Worm (Caenorhabditis elegans) whole organism, L3 larva: ENCODE results near the gene F02E11.2.

Source experiments
- R02D3.7 ChIP-seq: fragments of 150-350 bp; optimal IDR thresholded peaks from 2 replicates; lab custom pipeline; 2014; ENCODE audit warnings: missing biosample characterization, missing genetic modification characterization
- ZK546.5 ChIP-seq: sonication (generic microtip); optimal IDR thresholded peaks from 2 replicates; lab custom pipeline; 2017; ENCODE audit warnings: missing biosample characterization, missing genetic modification characterization
- aly-2 ChIP-seq: fragments of 150-350 bp; optimal IDR thresholded peaks from 2 replicates; lab custom pipeline; 2014; ENCODE audit warnings: missing biosample characterization, missing genetic modification characterization
- ama-1 ChIP-seq: fragments of 150-350 bp; optimal IDR thresholded peaks from 2 replicates; lab custom pipeline; 2018
- ceh-16 ChIP-seq: sonication (generic microtip); optimal IDR thresholded peaks from 2 replicates; lab custom pipeline; 2017; ENCODE audit warnings: missing biosample characterization, missing genetic modification characterization
- ceh-28 ChIP-seq: fragments of 150-350 bp; optimal IDR thresholded peaks from 2 replicates; lab custom pipeline; 2014; ENCODE audit warnings: missing biosample characterization, missing genetic modification reagents, missing genetic modification characterization
- ceh-82 ChIP-seq: fragments of 150-350 bp; optimal IDR thresholded peaks from 2 replicates; lab custom pipeline; 2014; ENCODE audit warnings: missing biosample characterization, missing genetic modification characterization
- ceh-9 ChIP-seq: sonication (generic microtip); optimal IDR thresholded peaks from 2 replicates; lab custom pipeline; 2018; ENCODE audit warnings: missing biosample characterization, missing genetic modification characterization
- daf-12 ChIP-seq: fragments of 150-350 bp; optimal IDR thresholded peaks from 2 replicates; lab custom pipeline; 2014; ENCODE audit warnings: missing biosample characterization, missing genetic modification reagents, missing genetic modification characterization
- egl-27 ChIP-seq: sonication (generic microtip); optimal IDR thresholded peaks from 4 replicates; lab custom pipeline; 2017; ENCODE audit warnings: missing biosample characterization, missing genetic modification reagents, missing genetic modification characterization
- elt-1 ChIP-seq: fragments of 150-350 bp; optimal IDR thresholded peaks from 2 replicates; lab custom pipeline; 2014; ENCODE audit warnings: missing biosample characterization, missing genetic modification characterization
- elt-2 ChIP-seq: sonication (generic microtip); optimal IDR thresholded peaks from 2 replicates; lab custom pipeline; 2016; ENCODE audit warnings: missing genetic modification reagents, mild to moderate bottlenecking, missing genetic modification characterization, missing compliant biosample characterization
- elt-3 ChIP-seq, 3 experiments: fragments of 150-350 bp in 1 of 3; sonication (generic microtip) in 2 of 3; optimal IDR thresholded peaks; 2 replicates in 2 of 3; 4 replicates in 1 of 3; lab custom pipeline; 2014 to 2017; ENCODE audit warnings: missing biosample characterization in 3 of 3, missing genetic modification characterization in 3 of 3
- eor-1 ChIP-seq, 2 experiments: fragments of 150-350 bp; optimal IDR thresholded peaks; 2 replicates each; lab custom pipeline; 2014 to 2018; ENCODE audit warnings: missing biosample characterization in 2 of 2, missing genetic modification characterization in 2 of 2
- fos-1 ChIP-seq: fragments of 150-350 bp; optimal IDR thresholded peaks from 2 replicates; lab custom pipeline; 2014; ENCODE audit warnings: missing biosample characterization, missing genetic modification characterization
- hmg-11 ChIP-seq: sonication (generic microtip); optimal IDR thresholded peaks from 2 replicates; lab custom pipeline; 2016; ENCODE audit warnings: missing genetic modification characterization, missing compliant biosample characterization
- jun-1 ChIP-seq: fragments of 150-350 bp; optimal IDR thresholded peaks from 2 replicates; lab custom pipeline; 2014; ENCODE audit warnings: missing biosample characterization, missing genetic modification reagents, missing genetic modification characterization
- lin-39 ChIP-seq: fragments of 150-350 bp; optimal IDR thresholded peaks from 2 replicates; lab custom pipeline; 2018; ENCODE audit warnings: missing biosample characterization, missing genetic modification reagents, missing genetic modification characterization
- lsy-12 ChIP-seq: sonication (generic microtip); optimal IDR thresholded peaks from 2 replicates; lab custom pipeline; 2016; ENCODE audit warnings: mild to moderate bottlenecking, missing genetic modification characterization, missing compliant biosample characterization
- mml-1 ChIP-seq: fragments of 150-350 bp; sonication (generic microtip); optimal IDR thresholded peaks from 3 replicates; lab custom pipeline; 2014; ENCODE audit warnings: missing biosample characterization, missing genetic modification characterization
- nfya-1 ChIP-seq: sonication (generic microtip); optimal IDR thresholded peaks from 2 replicates; lab custom pipeline; 2017; ENCODE audit warnings: missing genetic modification characterization, mild to moderate bottlenecking, missing compliant biosample characterization, antibody characterized with exemption, moderate library complexity; ENCODE audit not compliant: insufficient read depth
- nhr-11 ChIP-seq: fragments of 150-350 bp; optimal IDR thresholded peaks from 2 replicates; lab custom pipeline; 2014; ENCODE audit warnings: missing biosample characterization, missing genetic modification characterization
- nhr-12 ChIP-seq: fragments of 150-350 bp; optimal IDR thresholded peaks from 2 replicates; lab custom pipeline; 2014; ENCODE audit warnings: missing biosample characterization, missing genetic modification characterization
- nhr-23 ChIP-seq: fragments of 150-350 bp; optimal IDR thresholded peaks from 2 replicates; lab custom pipeline; 2014; ENCODE audit warnings: missing biosample characterization, missing genetic modification reagents, missing genetic modification characterization
- nhr-237 ChIP-seq: fragments of 150-350 bp; optimal IDR thresholded peaks from 2 replicates; lab custom pipeline; 2014; ENCODE audit warnings: missing biosample characterization, missing genetic modification characterization
- nhr-25 ChIP-seq: sonication (generic microtip); optimal IDR thresholded peaks from 2 replicates; lab custom pipeline; 2017; ENCODE audit warnings: missing biosample characterization, missing genetic modification characterization
- nhr-28 ChIP-seq: fragments of 150-350 bp; optimal IDR thresholded peaks from 2 replicates; lab custom pipeline; 2014; ENCODE audit warnings: missing biosample characterization, missing genetic modification characterization
- nhr-43 ChIP-seq: sonication (generic microtip); optimal IDR thresholded peaks from 2 replicates; lab custom pipeline; 2016; ENCODE audit warnings: mild to moderate bottlenecking, missing genetic modification characterization, missing compliant biosample characterization; ENCODE audit not compliant: poor library complexity, severe bottlenecking
- pha-4 ChIP-seq: fragments of 150-350 bp; optimal IDR thresholded peaks from 2 replicates; lab custom pipeline; 2014; ENCODE audit warnings: missing biosample characterization, missing genetic modification reagents, missing genetic modification characterization
- sea-2 ChIP-seq: fragments of 150-350 bp; sonication (generic microtip); optimal IDR thresholded peaks from 4 replicates; lab custom pipeline; 2014; ENCODE audit warnings: missing biosample characterization, missing genetic modification reagents, missing genetic modification characterization
- skn-1 ChIP-seq: fragments of 150-350 bp; optimal IDR thresholded peaks from 2 replicates; lab custom pipeline; 2014; ENCODE audit warnings: missing biosample characterization, missing genetic modification characterization
- snpc-4 ChIP-seq: fragments of 150-350 bp; optimal IDR thresholded peaks from 2 replicates; lab custom pipeline; 2014; ENCODE audit warnings: missing biosample characterization, missing genetic modification characterization
- unc-62 ChIP-seq: fragments of 150-350 bp; sonication (generic microtip); optimal IDR thresholded peaks from 4 replicates; lab custom pipeline; 2014; ENCODE audit warnings: missing biosample characterization, missing genetic modification reagents, missing genetic modification characterization
- zag-1 ChIP-seq: fragments of 150-350 bp; optimal IDR thresholded peaks from 2 replicates; lab custom pipeline; 2014; ENCODE audit warnings: missing biosample characterization, missing genetic modification characterization

F02E11.2 gene

DNA sequence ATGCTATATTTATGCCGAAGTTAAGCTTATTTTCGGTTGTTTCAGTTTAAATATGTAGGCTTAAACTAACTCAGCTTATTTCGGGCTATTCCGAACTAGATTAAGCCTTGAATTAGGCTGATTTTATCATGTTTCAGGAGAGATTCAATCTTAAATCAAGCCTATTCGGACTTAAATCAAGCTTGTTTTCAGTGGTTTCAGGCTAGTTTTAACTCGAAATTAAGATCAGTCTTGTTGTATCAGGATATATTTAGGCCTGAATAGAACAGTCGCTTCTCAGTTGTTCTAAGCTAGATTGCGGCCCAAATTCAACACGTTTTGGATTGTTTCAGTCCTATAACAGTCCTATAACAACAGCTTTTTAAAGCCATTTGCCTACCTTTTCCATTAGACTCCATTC, 10.8 kb upstream of the F02E11.2 start:
- no peak for TF ChIP-seq nhr-43 (tag; lab: Kevin White, UChicago)
- no peak for TF ChIP-seq lsy-12 (tag; lab: Kevin White, UChicago)
- no peak for TF ChIP-seq lin-39 (tag; lab: Kevin White, UChicago)
- no peak for TF ChIP-seq ceh-9 (tag; lab: Kevin White, UChicago)
- no peak for TF ChIP-seq ZK546.5 (tag; lab: Kevin White, UChicago)
- no peak for TF ChIP-seq sea-2 (GFP tag; lab: Kevin White, UChicago)
- no peak for TF ChIP-seq R02D3.7 (tag; lab: Kevin White, UChicago)
- TF ChIP-seq hmg-11 (tag; lab: Kevin White, UChicago), result no peak
- TF ChIP-seq nhr-12 (tag; lab: Kevin White, UChicago), result no peak
- TF ChIP-seq jun-1 (tag; lab: Kevin White, UChicago), result no peak
- TF ChIP-seq fos-1 (tag; lab: Kevin White, UChicago), result no peak
- no peak for TF ChIP-seq nhr-237 (tag; lab: Kevin White, UChicago)
- TF ChIP-seq elt-2 (tag; lab: Kevin White, UChicago), result no peak
- no peak for TF ChIP-seq eor-1 (tag; optimal IDR thresholded peaks at IDR 0.05; lab: Kevin White, UChicago)
- TF ChIP-seq unc-62 (GFP tag; lab: Kevin White, UChicago), result no peak
- no peak for TF ChIP-seq ceh-16 (tag; lab: Kevin White, UChicago)
- TF ChIP-seq nhr-28 (tag; lab: Kevin White, UChicago), result no peak
- no peak for TF ChIP-seq zag-1
- no peak for TF ChIP-seq ceh-82 (tag; lab: Kevin White, UChicago)
- no peak for TF ChIP-seq elt-3 (tag; optimal IDR thresholded peaks at IDR 0.05; lab: Kevin White, UChicago)
- TF ChIP-seq, all 47 proteins: peak for 0

ce11 chrII:3259254-3259653, 3.4 kb upstream of the F02E11.2 start, which contains the start of gene gcy-19:
TSS of gene gcy-19 (minus strand) at chrII:3259354.
- TF ChIP-seq nhr-25, result no peak

DNA sequence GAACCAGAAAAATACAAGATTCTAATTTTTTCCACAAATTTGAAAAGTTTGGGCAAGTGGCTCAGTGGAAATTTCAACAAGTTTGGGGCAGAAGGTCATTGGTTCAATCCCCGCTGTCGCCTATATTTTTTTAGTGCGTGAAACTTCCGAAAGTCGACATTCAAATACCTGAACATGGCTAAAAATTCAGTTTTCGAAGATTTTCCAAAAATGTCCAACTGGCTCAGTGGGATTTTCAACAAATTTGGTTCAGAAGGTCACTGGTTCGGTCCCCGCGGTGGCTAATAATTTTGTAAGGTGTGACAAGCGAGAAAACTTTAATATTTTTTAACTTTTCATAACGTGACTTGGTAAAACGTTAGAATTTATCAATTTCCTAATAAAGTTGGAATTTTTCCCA, 2.1 kb downstream of the F02E11.2 start:
- no peak for TF ChIP-seq sea-2 (GFP tag; lab: Kevin White, UChicago)
- TF ChIP-seq ceh-28 (tag; lab: Kevin White, UChicago), result no peak
- no peak for TF ChIP-seq R02D3.7 (tag; lab: Kevin White, UChicago)
- no peak for TF ChIP-seq elt-1 (tag; lab: Kevin White, UChicago)
- no peak for TF ChIP-seq hmg-11 (tag; lab: Kevin White, UChicago)
- no peak for TF ChIP-seq nhr-43 (tag; lab: Kevin White, UChicago)
- no peak for TF ChIP-seq nhr-237 (tag; lab: Kevin White, UChicago)
- TF ChIP-seq mml-1, result no peak

DNA sequence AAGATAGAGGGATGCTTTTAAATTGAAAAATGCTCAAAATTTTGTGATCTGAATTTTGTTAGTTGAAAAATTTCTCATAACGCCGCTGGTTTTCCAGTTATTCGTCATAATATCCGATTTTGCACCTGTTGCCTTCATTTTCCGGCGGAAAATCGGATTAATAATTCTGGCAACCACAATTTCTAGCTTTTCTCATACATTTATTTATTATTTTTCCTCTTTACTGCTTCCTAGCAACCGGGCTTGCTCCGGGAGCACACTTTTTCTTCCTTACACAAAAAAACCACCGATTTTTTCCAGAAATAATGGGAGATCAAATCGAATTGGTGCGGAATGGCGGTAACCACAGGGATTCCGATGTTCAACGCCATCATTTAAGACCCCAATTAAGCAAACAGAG, 4.8 kb downstream of the F02E11.2 start, which contains the start of gene F02E11.7:
TSS of gene F02E11.7 (plus strand) at position 301 of the 400 bp plus-strand sequence.
- TF ChIP-seq elt-3 (tag; optimal IDR thresholded peaks at IDR 0.05; lab: Kevin White, UChicago) (no peak), daf-12 (tag; lab: Kevin White, UChicago) (no peak), nhr-23 (no peak), egl-27 (tag; lab: Kevin White, UChicago) (no peak), pha-4 (no peak), nhr-12 (tag; lab: Kevin White, UChicago) (no peak)

ce11 chrII:3267815-3268214, 5.2 kb downstream of the F02E11.2 start:
- no peak for TF ChIP-seq lsy-12 (tag; lab: Kevin White, UChicago)
- peak; percentile 17 for TF ChIP-seq pha-4
- peak; percentile 8 for TF ChIP-seq nfya-1
- TF ChIP-seq, all 47 proteins: peak for 2

DNA sequence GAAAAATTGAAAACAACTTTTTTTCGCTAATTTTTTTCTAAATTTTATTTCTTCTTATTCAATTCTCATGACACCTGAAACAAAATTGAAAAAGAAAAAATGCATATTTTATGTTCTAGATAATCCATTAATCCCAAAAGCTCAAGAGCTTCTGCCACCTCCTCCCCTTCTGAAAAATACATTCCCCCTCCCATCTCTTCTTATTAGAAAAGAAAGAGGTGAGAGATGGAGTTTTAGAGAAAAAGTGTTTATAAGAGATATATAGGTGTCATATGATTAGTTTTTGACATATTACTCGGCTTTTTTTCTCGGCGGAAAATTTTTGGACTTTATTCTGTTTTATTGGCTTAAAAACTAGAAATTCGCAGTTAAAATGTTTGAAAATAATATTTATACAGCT, 8.0 kb downstream of the F02E11.2 start:
- no peak for TF ChIP-seq sea-2 (GFP tag; lab: Kevin White, UChicago)
- TF ChIP-seq snpc-4, result no peak
- no peak for TF ChIP-seq nhr-11
- TF ChIP-seq eor-1 (tag; optimal IDR thresholded peaks at IDR 0.05; lab: Kevin White, UChicago), result no peak
- TF ChIP-seq ama-1, result no peak
- no peak for TF ChIP-seq aly-2
- no peak for TF ChIP-seq elt-2 (tag; lab: Kevin White, UChicago)
- no peak for TF ChIP-seq nhr-23
- no peak for TF ChIP-seq ZK546.5 (tag; lab: Kevin White, UChicago)
- no peak for TF ChIP-seq nhr-25
- no peak for TF ChIP-seq skn-1 (tag; lab: Kevin White, UChicago)
- TF ChIP-seq elt-3 (tag; optimal IDR thresholded peaks at IDR 0.05; lab: Kevin White, UChicago), result no peak
- TF ChIP-seq zag-1, result no peak
- TF ChIP-seq fos-1 (tag; lab: Kevin White, UChicago), result no peak
